Worm (Caenorhabditis elegans) whole organism, midembryonic: ENCODE data around the gene D1046.4.

Experiments used
- T22C8.4 ChIP-seq: fragments of 200-800 bp; sonication (Bioruptor generic); IDR thresholded peaks from 2 replicates; pipeline ENCODE4 v1.3.6; 2022; ENCODE audit warnings: missing genetic modification characterization, missing compliant biosample characterization
- klf-2 ChIP-seq: fragments of 200-800 bp; sonication (Bioruptor generic); conservative IDR thresholded peaks from 2 replicates; pipeline ENCODE4 v1.3.6; 2022; ENCODE audit warnings: missing genetic modification reagents, missing genetic modification characterization, missing compliant biosample characterization
- tab-1 ChIP-seq: fragments of 200-800 bp; sonication (Bioruptor generic); IDR thresholded peaks from 2 replicates; pipeline ENCODE4 v1.3.6; 2022; ENCODE audit warnings: missing genetic modification characterization, missing compliant biosample characterization
- ztf-29 ChIP-seq: fragments of 200-800 bp; sonication (Bioruptor generic); IDR thresholded peaks from 2 replicates; pipeline ENCODE4 v1.3.6; 2022; ENCODE audit warnings: missing genetic modification reagents, missing genetic modification characterization, missing compliant biosample characterization

ce11 chrIV:8979062-8979612 lies 45.5 kb downstream of the D1046.4 start:
- TF ChIP-seq tab-1 (GFP tag; lab: Robert Waterston, UW) (no peak), ztf-29 (GFP tag; lab: Robert Waterston, UW) (no peak), T22C8.4 (GFP tag; lab: Robert Waterston, UW) (no peak), klf-2 (GFP tag; lab: Robert Waterston, UW) (no peak)
